Worm (Caenorhabditis elegans) whole organism, early embryonic: ENCODE results near the gene sdz-32.
"Not testable (repeated sequence)": the region's sequence is repeated elsewhere in the genome, so short reads cannot be mapped to it uniquely, and the experiment has no call there.

Experiments
- B0310.2 ChIP-seq: sonication (generic microtip); optimal IDR thresholded peaks from 2 replicates; lab custom pipeline; 2016; ENCODE audit warnings: mild to moderate bottlenecking, missing genetic modification characterization, missing compliant biosample characterization
- F13C5.2 ChIP-seq: sonication (generic microtip); optimal IDR thresholded peaks from 2 replicates; lab custom pipeline; 2017; ENCODE audit warnings: mild to moderate bottlenecking, missing genetic modification characterization, inconsistent platforms, missing compliant biosample characterization
- aly-1 ChIP-seq: sonication (generic microtip); optimal IDR thresholded peaks from 2 replicates; lab custom pipeline; 2016; ENCODE audit warnings: missing genetic modification characterization, missing compliant biosample characterization
- ama-1 ChIP-seq: fragments of 150-350 bp; optimal IDR thresholded peaks from 2 replicates; lab custom pipeline; 2014
- ceh-13 ChIP-seq: fragments of 200-800 bp; sonication (Bioruptor generic); optimal IDR thresholded peaks from 2 replicates; lab custom pipeline; 2018; ENCODE audit warnings: mild to moderate bottlenecking, missing genetic modification characterization, missing compliant biosample characterization
- ceh-36 ChIP-seq: sonication (generic microtip); optimal IDR thresholded peaks from 2 replicates; lab custom pipeline; 2016; ENCODE audit warnings: missing genetic modification characterization, inconsistent platforms, missing compliant biosample characterization
- ets-7 ChIP-seq: sonication (generic microtip); optimal IDR thresholded peaks from 2 replicates; lab custom pipeline; 2016; ENCODE audit warnings: missing genotype, missing genetic modification characterization, missing compliant biosample characterization
- flt-1 ChIP-seq: fragments of 200-800 bp; sonication (Bioruptor generic); IDR thresholded peaks from 2 replicates; pipeline ENCODE4 v1.3.6; 2022; ENCODE audit warnings: missing genetic modification characterization, missing compliant biosample characterization
- hmbx-1 ChIP-seq: sonication (generic microtip); optimal IDR thresholded peaks from 2 replicates; lab custom pipeline; 2016; ENCODE audit warnings: mild to moderate bottlenecking, missing genetic modification characterization, missing compliant biosample characterization
- hmg-4 ChIP-seq: fragments of 200-800 bp; sonication (Bioruptor generic); optimal IDR thresholded peaks from 2 replicates; lab custom pipeline; 2018; ENCODE audit warnings: mild to moderate bottlenecking, missing genetic modification characterization, missing compliant biosample characterization
- hnd-1 ChIP-seq: sonication (generic microtip); optimal IDR thresholded peaks from 2 replicates; lab custom pipeline; 2016; ENCODE audit warnings: missing genetic modification characterization, missing compliant biosample characterization
- pes-1 ChIP-seq: fragments of 200-800 bp; sonication (Bioruptor generic); IDR thresholded peaks from 2 replicates; pipeline ENCODE4 v1.3.6; 2022; ENCODE audit warnings: missing genetic modification reagents, missing genetic modification characterization, missing compliant biosample characterization
- scrt-1 ChIP-seq: fragments of 200-800 bp; sonication (Bioruptor generic); IDR thresholded peaks from 2 replicates; pipeline ENCODE4 v1.3.6; 2022; ENCODE audit warnings: missing genetic modification characterization, missing compliant biosample characterization
- sea-1 ChIP-seq: fragments of 200-800 bp; sonication (Bioruptor generic); conservative IDR thresholded peaks from 2 replicates; pipeline ENCODE4 v1.3.6; 2022; ENCODE audit warnings: missing genetic modification characterization, missing compliant biosample characterization
- tbx-11 ChIP-seq: fragments of 200-800 bp; sonication (Bioruptor generic); IDR thresholded peaks from 2 replicates; pipeline ENCODE4 v1.3.6; 2022; ENCODE audit warnings: missing genetic modification characterization, missing compliant biosample characterization
- tbx-37 ChIP-seq: fragments of 200-800 bp; sonication (Bioruptor generic); conservative IDR thresholded peaks from 2 replicates; pipeline ENCODE4 v1.3.6; 2022; ENCODE audit warnings: missing genetic modification reagents, missing genetic modification characterization, missing compliant biosample characterization
- tra-4 ChIP-seq: sonication (generic microtip); optimal IDR thresholded peaks from 2 replicates; lab custom pipeline; 2017; ENCODE audit warnings: missing genetic modification characterization, missing compliant biosample characterization

sdz-32 gene

ce11 chrII:3444280-3444679 lies 29.6 kb upstream of the sdz-32 start, which contains the start of gene C16C8.4:
C16C8.4 (minus strand) TSS chrII:3444380.
- TF ChIP-seq ceh-13 (GFP tag; lab: Kevin White, UChicago), result no peak
- TF ChIP-seq flt-1 (GFP tag; lab: Robert Waterston, UW), result no peak
- TF ChIP-seq ama-1 (lab: Kevin White, UChicago), result no peak
- TF ChIP-seq B0310.2 (tag; lab: Kevin White, UChicago), result no peak
- no peak for TF ChIP-seq tra-4 (tag; lab: Kevin White, UChicago)
- no peak for TF ChIP-seq ceh-36 (tag; lab: Kevin White, UChicago)
- TF ChIP-seq F13C5.2 (tag; lab: Kevin White, UChicago), result no peak
- TF ChIP-seq scrt-1, result no peak
- no peak for TF ChIP-seq tbx-37
- TF ChIP-seq pes-1 (GFP tag; lab: Robert Waterston, UW), result no peak
- TF ChIP-seq tbx-11 (GFP tag; lab: Robert Waterston, UW), result no peak
- no peak for TF ChIP-seq aly-1
- TF ChIP-seq hnd-1 (tag; lab: Kevin White, UChicago), result no peak
- no peak for TF ChIP-seq sea-1 (GFP tag; lab: Robert Waterston, UW)
- TF ChIP-seq hmg-4 (GFP tag; lab: Kevin White, UChicago), result no peak
- TF ChIP-seq ets-7 (tag; lab: Kevin White, UChicago), result no peak
- no peak for TF ChIP-seq hmbx-1

- TF ChIP-seq sea-1 (GFP tag; lab: Robert Waterston, UW) (no peak), F13C5.2 (tag; lab: Kevin White, UChicago) (no peak), ama-1 (lab: Kevin White, UChicago) (no peak), hmbx-1 (no peak), ets-7 (tag; lab: Kevin White, UChicago) (no peak), hmg-4 (GFP tag; lab: Kevin White, UChicago) (no peak), flt-1 (GFP tag; lab: Robert Waterston, UW) (no peak), aly-1 (no peak), ceh-36 (tag; lab: Kevin White, UChicago) (no peak), tbx-37 (no peak), hnd-1 (tag; lab: Kevin White, UChicago) (no peak), ceh-13 (GFP tag; lab: Kevin White, UChicago) (no peak), pes-1 (GFP tag; lab: Robert Waterston, UW) (no peak), tra-4 (tag; lab: Kevin White, UChicago) (no peak)
Measured at ce11 chrII:3445285-3445806, 28.5 kb upstream of the sdz-32 start, which contains the start of the genes C16C8.5 and C16C8.16. C16C8.5 (minus strand) TSS chrII:3445385. C16C8.16 (plus strand) TSS chrII:3445756.

ce11 chrII:3446647-3447046 lies 27.2 kb upstream of the sdz-32 start, which contains the start of the genes C16C8.20 and gldi-6:
C16C8.20 (plus strand) TSS chrII:3446947.
gldi-6 (plus strand) TSS chrII:3446947.
- TF ChIP-seq scrt-1, result no peak
- TF ChIP-seq ets-7 (tag; lab: Kevin White, UChicago), result no peak
- TF ChIP-seq B0310.2 (tag; lab: Kevin White, UChicago), result no peak
- TF ChIP-seq tbx-37, result no peak
- TF ChIP-seq pes-1 (GFP tag; lab: Robert Waterston, UW), result no peak
- TF ChIP-seq hmbx-1, result no peak
- no peak for TF ChIP-seq ceh-36 (tag; lab: Kevin White, UChicago)
- no peak for TF ChIP-seq tbx-11 (GFP tag; lab: Robert Waterston, UW)
- no peak for TF ChIP-seq flt-1 (GFP tag; lab: Robert Waterston, UW)
- no peak for TF ChIP-seq hmg-4 (GFP tag; lab: Kevin White, UChicago)
- TF ChIP-seq sea-1 (GFP tag; lab: Robert Waterston, UW), result no peak
- TF ChIP-seq F13C5.2 (tag; lab: Kevin White, UChicago), result no peak
- TF ChIP-seq tra-4 (tag; lab: Kevin White, UChicago), result no peak
- TF ChIP-seq ama-1 (lab: Kevin White, UChicago), result no peak
- no peak for TF ChIP-seq hnd-1 (tag; lab: Kevin White, UChicago)
- no peak for TF ChIP-seq ceh-13 (GFP tag; lab: Kevin White, UChicago)

DNA sequence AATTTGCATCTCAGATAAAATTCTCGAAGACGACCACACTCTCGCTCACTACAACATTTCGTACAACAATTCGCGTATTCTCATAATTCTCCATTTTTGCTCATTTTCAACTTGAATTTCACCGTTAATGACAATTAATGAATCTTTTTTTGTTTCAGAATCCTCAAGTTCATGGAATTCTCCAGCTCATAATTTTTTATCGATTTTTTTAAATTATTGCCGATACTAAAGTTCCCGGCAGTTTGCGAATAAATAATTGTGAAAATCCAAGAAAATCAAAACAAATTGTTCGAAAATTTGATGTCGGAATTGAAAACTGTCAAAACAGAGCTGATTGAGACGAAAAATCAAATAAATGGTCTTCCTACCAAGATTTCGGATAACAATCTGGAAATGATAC lies 25.9 kb upstream of the sdz-32 start, which contains the start of gene C16C8.21:
Gene C16C8.21, plus strand, starts transcription at position 301 of the 400 bp plus-strand sequence.
- TF ChIP-seq hmbx-1 (no peak), ama-1 (lab: Kevin White, UChicago) (no peak), tbx-37 (no peak), scrt-1 (no peak)

- TF ChIP-seq hnd-1 (tag; lab: Kevin White, UChicago) (no peak), sea-1 (GFP tag; lab: Robert Waterston, UW) (no peak), hmbx-1 (no peak), ama-1 (lab: Kevin White, UChicago) (no peak), tbx-11 (GFP tag; lab: Robert Waterston, UW) (no peak), ceh-36 (tag; lab: Kevin White, UChicago) (no peak), aly-1 (no peak), ets-7 (tag; lab: Kevin White, UChicago) (no peak), tra-4 (tag; lab: Kevin White, UChicago) (no peak), flt-1 (GFP tag; lab: Robert Waterston, UW) (no peak), F13C5.2 (tag; lab: Kevin White, UChicago) (no peak), hmg-4 (GFP tag; lab: Kevin White, UChicago) (no peak), ceh-13 (GFP tag; lab: Kevin White, UChicago) (no peak), scrt-1 (no peak)
Measured at ce11 chrII:3448776-3449280, 25.0 kb upstream of the sdz-32 start, which contains the start of gene C16C8.25. C16C8.25 (plus strand) TSS chrII:3449230.

DNA sequence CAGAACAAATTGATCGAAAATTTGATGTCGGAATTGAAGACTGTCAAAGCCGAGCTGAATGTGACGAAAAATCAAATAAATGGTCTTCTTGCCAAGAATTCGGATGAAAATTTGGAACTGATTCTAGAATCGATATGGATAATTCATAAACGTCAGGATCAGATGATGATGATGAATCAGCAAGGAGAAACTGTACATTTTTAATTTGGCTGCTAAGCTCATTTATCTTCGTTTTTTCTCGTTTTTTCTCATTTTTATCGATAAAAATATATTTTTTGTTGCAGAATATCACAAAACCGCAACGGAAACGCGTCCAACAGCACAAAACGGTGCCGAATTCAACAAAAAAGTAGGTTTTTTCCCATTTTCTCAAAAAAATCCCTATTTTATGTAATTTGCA lies 24.3 kb upstream of the sdz-32 start, which contains the start of gene C16C8.14:
Gene C16C8.14, plus strand, starts transcription at position 301 of the 400 bp plus-strand sequence.
- not testable (repeated sequence) for TF ChIP-seq flt-1 (GFP tag; lab: Robert Waterston, UW); aly-1; sea-1 (GFP tag; lab: Robert Waterston, UW)

DNA sequence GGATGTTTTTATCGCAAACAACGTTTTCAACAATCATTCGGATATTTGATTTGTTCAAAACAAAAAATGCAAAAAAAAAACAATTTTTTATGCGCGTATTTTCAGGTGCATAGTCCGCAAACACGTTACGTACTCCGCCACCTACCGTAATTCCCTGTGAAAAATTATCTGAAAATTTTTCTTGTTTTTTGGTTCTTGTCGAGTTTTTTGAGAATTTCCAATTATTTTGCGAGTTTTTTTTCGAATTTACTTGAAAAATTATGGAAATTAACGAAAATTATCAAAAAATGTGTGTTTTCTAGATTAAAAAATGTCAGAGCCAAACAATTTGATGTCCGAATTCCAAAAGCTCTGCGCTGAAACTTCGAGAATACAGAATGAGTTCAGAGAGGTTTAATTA lies 21.4 kb upstream of the sdz-32 start, which contains the start of gene C16C8.12:
Gene C16C8.12, plus strand, starts transcription at position 301 of the 400 bp plus-strand sequence.
- no peak for TF ChIP-seq aly-1
- TF ChIP-seq tbx-11 (GFP tag; lab: Robert Waterston, UW), result no peak
- TF ChIP-seq tra-4 (tag; lab: Kevin White, UChicago), result no peak
- no peak for TF ChIP-seq flt-1 (GFP tag; lab: Robert Waterston, UW)
- TF ChIP-seq ceh-36 (tag; lab: Kevin White, UChicago), result no peak
- no peak for TF ChIP-seq scrt-1
- TF ChIP-seq ceh-13 (GFP tag; lab: Kevin White, UChicago), result no peak
- TF ChIP-seq hmbx-1, result no peak
- TF ChIP-seq ama-1 (lab: Kevin White, UChicago), result no peak
- no peak for TF ChIP-seq sea-1 (GFP tag; lab: Robert Waterston, UW)
- no peak for TF ChIP-seq hmg-4 (GFP tag; lab: Kevin White, UChicago)
- no peak for TF ChIP-seq pes-1 (GFP tag; lab: Robert Waterston, UW)
